Fruit fly (Drosophila melanogaster) whole organism, prepupa: ENCODE results near the gene CG14253.

ENCODE experiments used
- CG10631 ChIP-seq: fragments of 200-800 bp; sonication (Bioruptor generic); optimal IDR thresholded peaks from 2 replicates; lab custom pipeline; 2016; ENCODE audit warnings: missing biosample characterization, missing genetic modification characterization
- CG10669 ChIP-seq: fragments of 200-800 bp; sonication (Bioruptor generic); optimal IDR thresholded peaks from 3 replicates; lab custom pipeline; 2018; ENCODE audit warnings: missing biosample characterization, mild to moderate bottlenecking, missing genetic modification characterization, moderate library complexity
- CG11294 ChIP-seq: fragments of 200-800 bp; sonication (Bioruptor generic); IDR thresholded peaks from 2 replicates; pipeline ENCODE4 v1.3.6; 2022; ENCODE audit warnings: missing biosample characterization, missing genetic modification characterization
- CG11762 ChIP-seq: fragments of 200-800 bp; sonication (Bioruptor generic); optimal IDR thresholded peaks from 3 replicates; lab custom pipeline; 2016; ENCODE audit warnings: missing biosample characterization, missing genetic modification characterization; ENCODE audit not compliant: insufficient read depth
- CG11902 ChIP-seq: fragments of 200-800 bp; sonication (Bioruptor generic); optimal IDR thresholded peaks from 3 replicates; lab custom pipeline; 2016; ENCODE audit warnings: missing biosample characterization, missing genetic modification characterization
- CG15336 ChIP-seq: fragments of 200-800 bp; sonication (Bioruptor generic); IDR thresholded peaks from 2 replicates; pipeline ENCODE4 v1.3.6; 2022; ENCODE audit warnings: missing biosample characterization, missing genetic modification characterization
- CG16779 ChIP-seq: fragments of 200-800 bp; sonication (Bioruptor generic); optimal IDR thresholded peaks from 3 replicates; lab custom pipeline; 2017; ENCODE audit warnings: missing biosample characterization, mild to moderate bottlenecking, missing genetic modification characterization
- CG3032 ChIP-seq: fragments of 200-800 bp; optimal IDR thresholded peaks from 2 replicates; lab custom pipeline; 2019; ENCODE audit warnings: missing biosample characterization, mild to moderate bottlenecking, missing genetic modification characterization, moderate library complexity
- CG34406 ChIP-seq: fragments of 200-800 bp; sonication (Bioruptor generic); optimal IDR thresholded peaks from 3 replicates; lab custom pipeline; 2016; ENCODE audit warnings: missing biosample characterization, missing genetic modification characterization
- CG3919 ChIP-seq: fragments of 200-800 bp; sonication (Bioruptor generic); optimal IDR thresholded peaks from 3 replicates; lab custom pipeline; 2016; ENCODE audit warnings: missing biosample characterization, missing genetic modification characterization
- CG4318 ChIP-seq: fragments of 200-800 bp; sonication (Bioruptor generic); optimal IDR thresholded peaks from 3 replicates; lab custom pipeline; 2017; ENCODE audit warnings: missing biosample characterization, mild to moderate bottlenecking, missing genetic modification characterization
- CG6163 ChIP-seq: fragments of 200-800 bp; sonication (Bioruptor generic); IDR thresholded peaks from 3 replicates; pipeline ENCODE4 v1.3.6; 2022; ENCODE audit warnings: missing biosample characterization, missing genetic modification characterization
- CG6792 ChIP-seq: fragments of 200-800 bp; sonication (Bioruptor generic); optimal IDR thresholded peaks from 3 replicates; lab custom pipeline; 2016; ENCODE audit warnings: missing biosample characterization, missing genetic modification characterization
- CG6808 ChIP-seq: fragments of 200-800 bp; sonication (Bioruptor generic); optimal IDR thresholded peaks from 3 replicates; lab custom pipeline; 2017; ENCODE audit warnings: missing biosample characterization, missing genetic modification characterization, mild to moderate bottlenecking, moderate library complexity, missing genetic modification reagents
- CG6854 ChIP-seq: fragments of 200-800 bp; sonication (Bioruptor generic); optimal IDR thresholded peaks from 2 replicates; lab custom pipeline; 2017; ENCODE audit warnings: missing biosample characterization, mild to moderate bottlenecking, missing genetic modification characterization
- CG8119 ChIP-seq: fragments of 200-800 bp; sonication (Bioruptor generic); IDR thresholded peaks from 3 replicates; pipeline ENCODE4 v1.3.6; 2022; ENCODE audit warnings: missing biosample characterization, missing genetic modification characterization
- CG8319 ChIP-seq: fragments of 200-800 bp; sonication (Bioruptor generic); optimal IDR thresholded peaks from 3 replicates; lab custom pipeline; 2016; ENCODE audit warnings: missing biosample characterization, missing genetic modification characterization
- CG9139 ChIP-seq: fragments of 200-800 bp; sonication (Bioruptor generic); optimal IDR thresholded peaks from 3 replicates; lab custom pipeline; 2017; ENCODE audit warnings: missing biosample characterization, mild to moderate bottlenecking, missing genetic modification characterization
- Eip78C ChIP-seq: fragments of 200-800 bp; sonication (Bioruptor generic); peaks from one replicate; lab custom pipeline; 2016; ENCODE audit warnings: missing biosample characterization, missing genetic modification characterization
- Eip93F ChIP-seq: fragments of 200-800 bp; sonication (Bioruptor generic); optimal IDR thresholded peaks from 2 replicates; lab custom pipeline; 2016; ENCODE audit warnings: missing biosample characterization, mild to moderate bottlenecking, missing genetic modification characterization
- Ets21C ChIP-seq: fragments of 200-800 bp; sonication (Bioruptor generic); optimal IDR thresholded peaks from 3 replicates; lab custom pipeline; 2016; ENCODE audit warnings: missing biosample characterization, missing genetic modification characterization
- Ets96B ChIP-seq: fragments of 200-800 bp; optimal IDR thresholded peaks from 2 replicates; lab custom pipeline; 2019; ENCODE audit warnings: missing biosample characterization, mild to moderate bottlenecking, missing genetic modification characterization, moderate library complexity
- Gug ChIP-seq: fragments of 200-800 bp; sonication (Bioruptor generic); IDR thresholded peaks from 2 replicates; pipeline ENCODE4 v1.3.6; 2022; ENCODE audit warnings: missing biosample characterization, missing genetic modification characterization
- Hr38 ChIP-seq: sonication (Bioruptor generic); optimal IDR thresholded peaks from 2 replicates; lab custom pipeline; 2016; ENCODE audit warnings: missing biosample characterization, missing genetic modification characterization
- Hr39 ChIP-seq: fragments of 200-800 bp; sonication (Bioruptor generic); optimal IDR thresholded peaks from 2 replicates; lab custom pipeline; 2016; ENCODE audit warnings: missing biosample characterization, missing genetic modification characterization
- Hr4 ChIP-seq: fragments of 200-800 bp; sonication (Bioruptor generic); optimal IDR thresholded peaks from 3 replicates; lab custom pipeline; 2016; ENCODE audit warnings: missing biosample characterization, missing genetic modification characterization
- Lpt ChIP-seq: fragments of 200-800 bp; sonication (Bioruptor generic); optimal IDR thresholded peaks from 3 replicates; lab custom pipeline; 2016; ENCODE audit warnings: missing biosample characterization, missing genetic modification characterization
- Met ChIP-seq: fragments of 200-800 bp; sonication (Bioruptor generic); optimal IDR thresholded peaks from 3 replicates; lab custom pipeline; 2016; ENCODE audit warnings: missing biosample characterization, missing genetic modification characterization
- OdsH ChIP-seq: fragments of 200-800 bp; sonication (Bioruptor generic); optimal IDR thresholded peaks from 3 replicates; lab custom pipeline; 2016; ENCODE audit warnings: missing biosample characterization, missing genetic modification characterization
- Smox ChIP-seq: fragments of 200-800 bp; sonication (Bioruptor generic); optimal IDR thresholded peaks from 3 replicates; lab custom pipeline; 2016; ENCODE audit warnings: missing biosample characterization, missing genetic modification characterization
- Sox15 ChIP-seq: fragments of 200-800 bp; sonication (Bioruptor generic); optimal IDR thresholded peaks from 3 replicates; lab custom pipeline; 2016; ENCODE audit warnings: missing biosample characterization, missing genetic modification characterization
- achi ChIP-seq: fragments of 200-800 bp; sonication (Bioruptor generic); optimal IDR thresholded peaks from 3 replicates; lab custom pipeline; 2016; ENCODE audit warnings: missing biosample characterization, missing genetic modification characterization
- acj6 ChIP-seq: fragments of 200-800 bp; sonication (Bioruptor generic); optimal IDR thresholded peaks from 3 replicates; lab custom pipeline; 2016; ENCODE audit warnings: missing biosample characterization, missing genetic modification characterization
- cyc ChIP-seq: fragments of 200-800 bp; sonication (Bioruptor generic); optimal IDR thresholded peaks from 3 replicates; lab custom pipeline; 2016; ENCODE audit warnings: missing biosample characterization, missing genetic modification characterization
- dac ChIP-seq: fragments of 200-800 bp; sonication (Bioruptor generic); optimal IDR thresholded peaks from 2 replicates; lab custom pipeline; 2017; ENCODE audit warnings: missing biosample characterization, mild to moderate bottlenecking, missing genetic modification characterization
- dsx ChIP-seq: fragments of 200-800 bp; optimal IDR thresholded peaks from 3 replicates; lab custom pipeline; 2019; ENCODE audit warnings: missing biosample characterization, mild to moderate bottlenecking, missing genetic modification characterization, moderate library complexity; ENCODE audit not compliant: poor library complexity, severe bottlenecking
- eg ChIP-seq: fragments of 200-800 bp; sonication (Bioruptor generic); IDR thresholded peaks from 3 replicates; pipeline ENCODE4 v1.3.6; 2022; ENCODE audit warnings: missing biosample characterization, missing genetic modification characterization
- esn ChIP-seq: fragments of 200-800 bp; sonication (Bioruptor generic); optimal IDR thresholded peaks from 2 replicates; lab custom pipeline; 2016; ENCODE audit warnings: missing biosample characterization, mild to moderate bottlenecking, missing genetic modification characterization, moderate library complexity
- fd59A ChIP-seq: fragments of 200-800 bp; sonication (Bioruptor generic); optimal IDR thresholded peaks from 2 replicates; lab custom pipeline; 2017; ENCODE audit warnings: missing biosample characterization, mild to moderate bottlenecking, missing genetic modification characterization, missing genetic modification reagents
- fkh ChIP-seq: fragments of 200-800 bp; sonication (Bioruptor generic); optimal IDR thresholded peaks from 3 replicates; lab custom pipeline; 2017; ENCODE audit warnings: missing biosample characterization, mild to moderate bottlenecking, missing genetic modification characterization, moderate library complexity
- lz ChIP-seq: fragments of 200-800 bp; sonication (Bioruptor generic); optimal IDR thresholded peaks from 3 replicates; lab custom pipeline; 2016; ENCODE audit warnings: missing biosample characterization, missing genetic modification characterization
- net ChIP-seq: fragments of 200-800 bp; sonication (Bioruptor generic); optimal IDR thresholded peaks from 3 replicates; lab custom pipeline; 2016; ENCODE audit warnings: missing biosample characterization, missing genetic modification characterization
- pdm3 ChIP-seq: fragments of 200-800 bp; sonication (Bioruptor generic); optimal IDR thresholded peaks from 3 replicates; lab custom pipeline; 2016; ENCODE audit warnings: missing biosample characterization, missing genetic modification characterization
- ss ChIP-seq, 2 experiments: fragments of 200-800 bp; sonication (Bioruptor generic); optimal IDR thresholded peaks; 2 replicates in 1 of 2; 3 replicates in 1 of 2; lab custom pipeline; 2017 to 2018; ENCODE audit warnings: mild to moderate bottlenecking in 2 of 2, missing biosample characterization in 2 of 2, missing genetic modification characterization in 2 of 2, moderate library complexity in 1 of 2
- svp ChIP-seq: fragments of 200-800 bp; sonication (Bioruptor generic); peaks from one replicate; lab custom pipeline; 2016; ENCODE audit warnings: missing biosample characterization, missing genetic modification characterization
- topi ChIP-seq: fragments of 200-800 bp; sonication (Bioruptor generic); optimal IDR thresholded peaks from 3 replicates; lab custom pipeline; 2016; ENCODE audit warnings: missing biosample characterization, missing genetic modification characterization
- vri ChIP-seq: fragments of 200-800 bp; sonication (Bioruptor generic); optimal IDR thresholded peaks from 3 replicates; lab custom pipeline; 2016; ENCODE audit warnings: missing biosample characterization, mild to moderate bottlenecking, missing genetic modification characterization

Gene CG14253

DNA sequence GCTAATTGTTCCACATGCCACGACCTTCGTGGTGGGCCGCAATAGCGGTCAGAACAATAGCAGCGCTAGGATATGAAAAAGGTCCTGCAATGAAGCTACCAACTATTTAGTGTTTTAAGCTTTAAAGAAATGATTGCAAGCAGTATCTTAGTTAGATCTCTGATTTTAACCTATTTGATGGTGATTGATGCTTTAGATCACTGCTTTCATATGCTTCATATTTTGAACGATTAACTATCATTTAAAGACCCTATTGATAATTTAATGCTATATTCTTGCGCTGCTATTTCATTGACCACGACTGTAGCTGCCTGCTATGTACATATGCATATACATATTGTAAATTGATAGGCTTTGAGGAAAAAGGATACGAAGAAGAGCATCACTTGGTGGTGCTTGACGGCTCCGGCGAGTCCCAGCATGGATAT is 14.6 kb upstream of the CG14253 start (continued):
- TF ChIP-seq CG3919 (GFP tag; lab: Kevin White, UChicago) (peak; percentile 84), acj6 (GFP tag; lab: Kevin White, UChicago) (peak; percentile 63), Eip93F (GFP tag; lab: Kevin White, UChicago) (no peak), CG11902 (peak; percentile 67), svp (peak; percentile 94), dsx (peak; percentile 83), cyc (GFP tag; lab: Kevin White, UChicago) (peak; percentile 85), CG16779 (tag; lab: Kevin White, UChicago) (peak; percentile 56), achi (GFP tag; lab: Kevin White, UChicago) (peak; percentile 81), CG10631 (GFP tag; lab: Kevin White, UChicago) (peak; percentile 38), CG11762 (peak; percentile 71), net (GFP tag; lab: Kevin White, UChicago) (peak; percentile 50), ss (GFP tag; optimal IDR thresholded peaks at IDR 0.05; lab: Kevin White, UChicago) (peak; percentile 73 to 81), Lpt (GFP tag; lab: Kevin White, UChicago) (peak; percentile 7), eg (GFP tag; lab: Robert Waterston, UW) (peak; percentile 68), dac (GFP tag; lab: Kevin White, UChicago) (peak; percentile 49), CG6792 (GFP tag; lab: Kevin White, UChicago) (peak; percentile 51), CG6163 (GFP tag; lab: Robert Waterston, UW) (peak; percentile 62; the same call in 2 of the 3 replicates), CG11294 (GFP tag; lab: Robert Waterston, UW) (peak; percentile 64; the same call in 1 of the 2 replicates), Eip78C (GFP tag; lab: Kevin White, UChicago) (peak; percentile 95), CG6854 (GFP tag; lab: Kevin White, UChicago) (no peak), Gug (GFP tag; lab: Robert Waterston, UW) (peak; percentile 42; the same call in 1 of the 2 replicates), Hr39 (GFP tag; lab: Kevin White, UChicago) (peak; percentile 70), Hr38 (GFP tag; lab: Kevin White, UChicago) (no peak), Met (GFP tag; lab: Kevin White, UChicago) (peak; percentile 58), vri (GFP tag; lab: Kevin White, UChicago) (peak; percentile 22), CG34406 (peak; percentile 47), fd59A (peak; percentile 57), Sox15 (GFP tag; lab: Kevin White, UChicago) (no peak), CG8119 (GFP tag; lab: Robert Waterston, UW) (peak; percentile 61), topi (peak; percentile 87)

dm6 chr3R:26964452-26965133 is 13.7 kb upstream of the CG14253 start, which contains the start of gene Tsp97E:
Tsp97E (minus strand) TSS chr3R:26964817.
- TF ChIP-seq Hr4 (GFP tag; lab: Kevin White, UChicago) (no peak), Sox15 (GFP tag; lab: Kevin White, UChicago) (no peak), Lpt (GFP tag; lab: Kevin White, UChicago) (no peak), Smox (GFP tag; lab: Kevin White, UChicago) (no peak), CG10631 (GFP tag; lab: Kevin White, UChicago) (no peak), fd59A (no peak), fkh (GFP tag; lab: Kevin White, UChicago) (peak; percentile 58), lz (GFP tag; lab: Kevin White, UChicago) (no peak), CG6808 (GFP tag; lab: Kevin White, UChicago) (no peak), CG4318 (GFP tag; lab: Kevin White, UChicago) (no peak), Ets21C (GFP tag; lab: Kevin White, UChicago) (no peak), svp (peak; percentile 53), CG3032 (tag; lab: Kevin White, UChicago) (no peak), CG8319 (no peak), CG11762 (no peak), dac (GFP tag; lab: Kevin White, UChicago) (no peak), eg (GFP tag; lab: Robert Waterston, UW) (no peak), OdsH (GFP tag; lab: Kevin White, UChicago) (no peak), Ets96B (tag; lab: Kevin White, UChicago) (no peak), CG9139 (GFP tag; lab: Kevin White, UChicago) (no peak), CG15336 (GFP tag; lab: Robert Waterston, UW) (no peak), vri (GFP tag; lab: Kevin White, UChicago) (no peak), topi (peak; percentile 27), Eip93F (GFP tag; lab: Kevin White, UChicago) (no peak), CG10669 (no peak), cyc (GFP tag; lab: Kevin White, UChicago) (no peak), Gug (GFP tag; lab: Robert Waterston, UW) (no peak), CG8119 (GFP tag; lab: Robert Waterston, UW) (no peak), Eip78C (GFP tag; lab: Kevin White, UChicago) (peak; percentile 56), pdm3 (GFP tag; lab: Kevin White, UChicago) (no peak), CG3919 (GFP tag; lab: Kevin White, UChicago) (no peak), CG11902 (no peak), esn (GFP tag; lab: Kevin White, UChicago) (peak; percentile 40), CG6163 (GFP tag; lab: Robert Waterston, UW) (no peak)
